Worm (Caenorhabditis elegans): Measurements from ENCODE around the gene T03F7.6.
"Not testable (repeated sequence)": the region's sequence is repeated elsewhere in the genome, so short reads cannot be mapped to it uniquely, and the experiment has no call there.

Gene T03F7.6

DNA sequence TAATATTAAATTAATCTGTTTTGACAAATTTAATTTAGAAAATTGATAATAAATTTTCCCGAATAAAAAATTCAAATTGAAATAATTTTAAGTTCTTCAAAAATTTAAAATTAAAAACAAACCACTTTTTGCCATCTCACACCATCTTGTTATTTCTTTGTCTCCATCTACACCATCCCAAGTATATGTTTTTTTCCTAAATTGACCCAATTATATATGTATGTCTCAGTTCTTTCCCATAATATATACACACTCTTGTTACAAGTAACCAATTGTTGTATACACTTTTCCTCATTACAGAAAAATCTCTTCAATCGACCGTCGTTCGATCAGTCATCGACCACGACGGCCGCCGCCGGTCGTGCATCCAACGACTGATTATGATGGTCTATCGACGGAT lies 12.2 kb upstream of the T03F7.6 start, which contains the start of gene gly-20:
gly-20 (plus strand) TSS at position 301 of the 400 bp plus-strand sequence.
- TF ChIP-seq mls-2 (tag; optimal IDR thresholded peaks at IDR 0.05) (no peak), elt-3 (tag; optimal IDR thresholded peaks at IDR 0.05) (no peak), M03D4.4 (tag; optimal IDR thresholded peaks at IDR 0.05) (no peak), bed-3 (GFP tag; optimal IDR thresholded peaks at IDR 0.05) (no peak)

- TF ChIP-seq sem-2 (GFP tag; optimal IDR thresholded peaks at IDR 0.05); flh-1 (GFP tag; optimal IDR thresholded peaks at IDR 0.05); nhr-237 (tag; optimal IDR thresholded peaks at IDR 0.05): not testable (repeated sequence)
These were observed 8.4 kb upstream of the T03F7.6 start, which contains the start of gene C03E10.3 for ce11 chrV:11286114-11286513. C03E10.3 (plus strand) TSS chrV:11286414.

DNA sequence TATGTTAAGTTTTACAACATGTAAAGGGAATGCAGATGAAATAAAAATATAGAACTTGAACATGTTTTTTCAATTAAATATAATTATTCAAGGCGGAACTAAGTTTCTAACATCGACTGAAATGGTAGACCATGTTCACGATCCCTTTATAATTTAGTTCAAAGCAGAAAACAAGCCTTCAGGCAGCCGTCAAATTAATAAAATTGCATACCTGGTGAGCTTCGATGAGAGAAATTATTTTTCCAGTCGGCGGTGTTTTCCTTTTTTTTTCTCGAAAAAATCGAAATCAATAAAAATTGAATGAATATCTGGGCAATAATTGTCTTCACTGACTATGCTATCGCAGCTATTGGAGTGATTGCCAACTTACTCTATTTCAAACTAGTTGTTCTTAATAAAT lies 3.6 kb upstream of the T03F7.6 start, which contains the start of gene C03E10.1:
C03E10.1 (plus strand) TSS at position 301 of the 400 bp plus-strand sequence.
- TF ChIP-seq lin-32 (GFP tag; optimal IDR thresholded peaks at IDR 0.05), result no peak
- TF ChIP-seq hlh-1 (tag; optimal IDR thresholded peaks at IDR 0.05), result no peak
- TF ChIP-seq nhr-28 (tag; optimal IDR thresholded peaks at IDR 0.05), result no peak
- TF ChIP-seq pha-4 (tag; optimal IDR thresholded peaks at IDR 0.05), result no peak
- no peak for TF ChIP-seq mab-5 (tag; optimal IDR thresholded peaks at IDR 0.05)
- TF ChIP-seq mep-1 (tag; optimal IDR thresholded peaks at IDR 0.05), result no peak
- TF ChIP-seq drap-1 (GFP tag; optimal IDR thresholded peaks at IDR 0.05), result no peak
- no peak for TF ChIP-seq unc-39 (tag; optimal IDR thresholded peaks at IDR 0.05)
- TF ChIP-seq sptf-1 (tag; optimal IDR thresholded peaks at IDR 0.05), result no peak
- TF ChIP-seq ceh-43 (GFP tag; optimal IDR thresholded peaks at IDR 0.05), result no peak
- no peak for TF ChIP-seq blmp-1 (tag; optimal IDR thresholded peaks at IDR 0.05)
- TF ChIP-seq unc-120 (tag; optimal IDR thresholded peaks at IDR 0.05; ENCODE audit: poor library complexity, severe bottlenecking), result no peak
- TF ChIP-seq nhr-12 (tag; optimal IDR thresholded peaks at IDR 0.05), result no peak
- no peak for TF ChIP-seq ceh-83 (GFP tag; optimal IDR thresholded peaks at IDR 0.05)
- TF ChIP-seq nhr-2 (tag; optimal IDR thresholded peaks at IDR 0.05), result no peak
- no peak for TF ChIP-seq lin-13 (tag; optimal IDR thresholded peaks at IDR 0.05)
- TF ChIP-seq unc-62 (GFP tag; optimal IDR thresholded peaks at IDR 0.05), result no peak
- no peak for TF ChIP-seq ceh-39 (tag; optimal IDR thresholded peaks at IDR 0.05)
- no peak for TF ChIP-seq cnd-1 (tag; optimal IDR thresholded peaks at IDR 0.05)
- TF ChIP-seq elt-1 (tag; optimal IDR thresholded peaks at IDR 0.05; ENCODE audit: borderline replicate concordance, insufficient read depth), result no peak

- TF ChIP-seq flh-1 (GFP tag; optimal IDR thresholded peaks at IDR 0.05) (no peak), nhr-2 (tag; optimal IDR thresholded peaks at IDR 0.05) (no peak), ham-2 (GFP tag; optimal IDR thresholded peaks at IDR 0.05) (no peak), ceh-83 (GFP tag; optimal IDR thresholded peaks at IDR 0.05) (no peak), nhr-76 (tag; optimal IDR thresholded peaks at IDR 0.05) (no peak), lsy-2 (tag; optimal IDR thresholded peaks at IDR 0.05) (no peak)
These were observed 1.8 kb upstream of the T03F7.6 start for ce11 chrV:11292682-11293081.

ce11 chrV:11298632-11299031 lies 4.1 kb downstream of the T03F7.6 start, which contains the start of gene T03F7.5:
T03F7.5 (minus strand) TSS chrV:11298732.
- TF ChIP-seq bed-3 (GFP tag; optimal IDR thresholded peaks at IDR 0.05), result no peak
- TF ChIP-seq elt-3 (tag; optimal IDR thresholded peaks at IDR 0.05), result no peak
- TF ChIP-seq elt-1 (tag; optimal IDR thresholded peaks at IDR 0.05; ENCODE audit: borderline replicate concordance, insufficient read depth), result no peak
- TF ChIP-seq unc-39 (tag; optimal IDR thresholded peaks at IDR 0.05), result no peak
- TF ChIP-seq flh-1 (GFP tag; optimal IDR thresholded peaks at IDR 0.05), result no peak
- TF ChIP-seq mab-5 (tag; optimal IDR thresholded peaks at IDR 0.05), result no peak
- TF ChIP-seq hlh-1 (tag; optimal IDR thresholded peaks at IDR 0.05), result no peak
- TF ChIP-seq nhr-237 (tag; optimal IDR thresholded peaks at IDR 0.05), result no peak
- no peak for TF ChIP-seq ceh-39 (tag; optimal IDR thresholded peaks at IDR 0.05)
- no peak for TF ChIP-seq pha-4 (tag; optimal IDR thresholded peaks at IDR 0.05)
- no peak for TF ChIP-seq lin-13 (tag; optimal IDR thresholded peaks at IDR 0.05)
- TF ChIP-seq mls-2 (tag; optimal IDR thresholded peaks at IDR 0.05), result no peak
- TF ChIP-seq lin-32 (GFP tag; optimal IDR thresholded peaks at IDR 0.05), result no peak
- TF ChIP-seq sem-2 (GFP tag; optimal IDR thresholded peaks at IDR 0.05), result no peak
- no peak for TF ChIP-seq tbx-8 (GFP tag; optimal IDR thresholded peaks at IDR 0.05)
- no peak for TF ChIP-seq blmp-1 (tag; optimal IDR thresholded peaks at IDR 0.05)
- no peak for TF ChIP-seq lsy-2 (tag; optimal IDR thresholded peaks at IDR 0.05)
- TF ChIP-seq cnd-1 (tag; optimal IDR thresholded peaks at IDR 0.05), result no peak
